Worm (Caenorhabditis elegans) whole organism, late embryonic: Measurements from ENCODE around the gene taf-11.1.

Source experiments
- K02D7.2 ChIP-seq: sonication (generic microtip); optimal IDR thresholded peaks from 2 replicates; lab custom pipeline; 2017; ENCODE audit warnings: mild to moderate bottlenecking, missing genetic modification characterization, missing compliant biosample characterization
- ceh-18 ChIP-seq: sonication (generic microtip); optimal IDR thresholded peaks from 2 replicates; lab custom pipeline; 2016; ENCODE audit warnings: missing genetic modification characterization, missing compliant biosample characterization
- lin-11 ChIP-seq: fragments of 200-800 bp; sonication (Bioruptor generic); optimal IDR thresholded peaks from 2 replicates; lab custom pipeline; 2018; ENCODE audit warnings: mild to moderate bottlenecking, missing genetic modification characterization, missing compliant biosample characterization
- pqm-1 ChIP-seq: sonication (generic microtip); optimal IDR thresholded peaks from 2 replicates; lab custom pipeline; 2016; ENCODE audit warnings: missing genetic modification characterization, missing compliant biosample characterization
- unc-86 ChIP-seq: sonication (generic microtip); optimal IDR thresholded peaks from 2 replicates; lab custom pipeline; 2016; ENCODE audit warnings: missing genetic modification characterization, missing compliant biosample characterization

DNA sequence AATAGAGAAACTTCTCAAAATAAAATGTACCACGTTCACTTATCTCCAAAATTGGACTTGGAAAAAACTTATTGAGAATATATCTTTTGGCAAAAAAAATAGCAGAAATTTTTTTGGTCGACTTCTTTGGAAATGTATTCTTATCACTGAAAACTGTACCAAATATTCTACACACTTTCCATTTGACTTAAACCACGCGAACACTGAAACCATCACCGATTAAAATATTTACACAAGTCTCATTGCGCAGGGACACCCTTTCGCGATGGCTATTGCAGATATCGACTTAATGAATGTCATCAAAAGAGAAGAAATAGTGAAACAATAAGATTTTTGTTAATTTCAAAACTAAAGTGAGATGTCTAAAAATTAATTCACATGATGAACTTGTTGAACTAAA, 46.5 kb upstream of the taf-11.1 start:
- TF ChIP-seq lin-11 (tag; lab: Kevin White, UChicago) (no peak), pqm-1 (tag; lab: Kevin White, UChicago) (no peak), K02D7.2 (no peak), ceh-18 (tag; lab: Kevin White, UChicago) (no peak), unc-86 (tag; lab: Kevin White, UChicago) (no peak)
